Worm (Caenorhabditis elegans) whole organism, late embryonic: ENCODE data around the gene K09F6.13.

Experiments
- C08G9.2 ChIP-seq: sonication (generic microtip); optimal IDR thresholded peaks from 2 replicates; lab custom pipeline; 2016; ENCODE audit warnings: mild to moderate bottlenecking, missing genetic modification characterization, moderate library complexity, missing compliant biosample characterization
- K09A11.1 ChIP-seq: sonication (generic microtip); optimal IDR thresholded peaks from 2 replicates; lab custom pipeline; 2017; ENCODE audit warnings: antibody characterized with exemption, mild to moderate bottlenecking, missing genetic modification characterization, missing compliant biosample characterization; ENCODE audit not compliant: insufficient read depth
- ama-1 ChIP-seq: fragments of 150-350 bp; optimal IDR thresholded peaks from 2 replicates; lab custom pipeline; 2014
- ceh-2 ChIP-seq: sonication (generic microtip); optimal IDR thresholded peaks from 2 replicates; lab custom pipeline; 2016; ENCODE audit warnings: missing genotype, missing genetic modification characterization, missing compliant biosample characterization
- ets-4 ChIP-seq: sonication (generic microtip); optimal IDR thresholded peaks from 2 replicates; lab custom pipeline; 2016; ENCODE audit warnings: missing genetic modification characterization, missing compliant biosample characterization
- fkh-10 ChIP-seq: fragments of 150-350 bp; optimal IDR thresholded peaks from 2 replicates; lab custom pipeline; 2014; ENCODE audit warnings: missing biosample characterization, missing genetic modification reagents, missing genetic modification characterization
- mec-3 ChIP-seq: sonication (generic microtip); optimal IDR thresholded peaks from 2 replicates; lab custom pipeline; 2016; ENCODE audit warnings: borderline replicate concordance, missing genetic modification characterization, missing compliant biosample characterization
- pha-4 ChIP-seq: fragments of 150-350 bp; optimal IDR thresholded peaks from 2 replicates; lab custom pipeline; 2018; ENCODE audit warnings: missing biosample characterization, missing genetic modification reagents, missing genetic modification characterization
- pqm-1 ChIP-seq: sonication (generic microtip); optimal IDR thresholded peaks from 2 replicates; lab custom pipeline; 2016; ENCODE audit warnings: missing genetic modification characterization, missing compliant biosample characterization
- pros-1 ChIP-seq: fragments of 150-350 bp; optimal IDR thresholded peaks from 2 replicates; lab custom pipeline; 2014; ENCODE audit warnings: missing biosample characterization, missing genetic modification reagents, missing genetic modification characterization
- sdc-2 ChIP-seq: sonication (generic microtip); optimal IDR thresholded peaks from 2 replicates; lab custom pipeline; 2016; ENCODE audit warnings: missing genotype, missing genetic modification characterization, missing compliant biosample characterization

ce11 chrII:2305507-2305906, 16.6 kb downstream of the K09F6.13 start:
- TF ChIP-seq pha-4 (tag; lab: Kevin White, UChicago): no peak
- TF ChIP-seq pros-1: no peak
- TF ChIP-seq sdc-2 (tag; lab: Kevin White, UChicago): no peak
- no peak for TF ChIP-seq K09A11.1 (tag; lab: Kevin White, UChicago)
- no peak for TF ChIP-seq ceh-2
- no peak for TF ChIP-seq C08G9.2 (tag; lab: Kevin White, UChicago)
- TF ChIP-seq pqm-1: no peak
- no peak for TF ChIP-seq ets-4 (tag; lab: Kevin White, UChicago)
- no peak for TF ChIP-seq fkh-10
- TF ChIP-seq ama-1 (lab: Kevin White, UChicago): no peak
- TF ChIP-seq mec-3 (tag; lab: Kevin White, UChicago): no peak
